Fruit fly (Drosophila melanogaster) whole organism, wandering third instar larva: ENCODE results near the gene HP5.
A peak's percentile ranks its signal among the peaks of the same experiment; 100 is the strongest.

Experiments used
- Abd-B ChIP-seq: fragments of >200 bp; optimal IDR thresholded peaks from 2 replicates; lab custom pipeline; 2017; ENCODE audit warnings: missing biosample characterization, missing genetic modification characterization
- CG32264 ChIP-seq: fragments of 200-800 bp; sonication (Bioruptor generic); optimal IDR thresholded peaks from 2 replicates; lab custom pipeline; 2016; ENCODE audit warnings: missing biosample characterization, missing genetic modification characterization
- CG9705 ChIP-seq: fragments of 200-800 bp; sonication (Bioruptor generic); optimal IDR thresholded peaks from 2 replicates; lab custom pipeline; 2018; ENCODE audit warnings: missing biosample characterization, mild to moderate bottlenecking, missing genetic modification characterization
- CrebA ChIP-seq: fragments of 200-800 bp; sonication (Bioruptor generic); optimal IDR thresholded peaks from 2 replicates; lab custom pipeline; 2016; ENCODE audit warnings: missing biosample characterization, mild to moderate bottlenecking, missing genetic modification characterization, borderline replicate concordance
- Dfd ChIP-seq: fragments of >200 bp; optimal IDR thresholded peaks from 2 replicates; lab custom pipeline; 2017; ENCODE audit warnings: missing biosample characterization, missing genetic modification characterization
- Dif ChIP-seq: fragments of 200-275, 200-300 bp; sonication (Bioruptor generic); optimal IDR thresholded peaks from 2 replicates; lab custom pipeline; 2018; ENCODE audit warnings: missing biosample characterization, missing genetic modification characterization; ENCODE audit not compliant: partially characterized antibody
- GATAd ChIP-seq: sonication (Bioruptor generic); optimal IDR thresholded peaks from 2 replicates; lab custom pipeline; 2016; ENCODE audit warnings: missing biosample characterization, missing genetic modification characterization
- HLH106 ChIP-seq: fragments of 200-800 bp; optimal IDR thresholded peaks from 3 replicates; lab custom pipeline; 2019; ENCODE audit warnings: missing biosample characterization, mild to moderate bottlenecking, missing genetic modification characterization, moderate library complexity
- Hnf4 ChIP-seq: fragments of 200-800 bp; sonication (Bioruptor generic); optimal IDR thresholded peaks from 2 replicates; lab custom pipeline; 2016; ENCODE audit warnings: missing biosample characterization, mild to moderate bottlenecking, missing genetic modification characterization
- Hr78 ChIP-seq: fragments of >200 bp; optimal IDR thresholded peaks from 2 replicates; lab custom pipeline; 2017; ENCODE audit warnings: missing biosample characterization, missing genetic modification characterization
- Hr83 ChIP-seq: fragments of 200-300 bp; sonication (Bioruptor generic); optimal IDR thresholded peaks from 2 replicates; lab custom pipeline; 2016; ENCODE audit warnings: missing biosample characterization, mild to moderate bottlenecking, missing genetic modification characterization, moderate library complexity; ENCODE audit not compliant: poor library complexity, severe bottlenecking
- Jra ChIP-seq: sonication (Bioruptor generic); optimal IDR thresholded peaks from 2 replicates; lab custom pipeline; 2016; ENCODE audit warnings: missing biosample characterization, missing genetic modification characterization
- Mio ChIP-seq: sonication (Bioruptor generic); optimal IDR thresholded peaks from 2 replicates; lab custom pipeline; 2016; ENCODE audit warnings: missing biosample characterization, missing genetic modification characterization
- Myc ChIP-seq: fragments of >200 bp; optimal IDR thresholded peaks from 2 replicates; lab custom pipeline; 2017
- N ChIP-seq: fragments of >200 bp; optimal IDR thresholded peaks from 2 replicates; lab custom pipeline; 2018; ENCODE audit warnings: missing biosample characterization, missing external identifiers, missing genetic modification characterization
- OdsH ChIP-seq: fragments of 200-800 bp; sonication (Bioruptor generic); optimal IDR thresholded peaks from 2 replicates; lab custom pipeline; 2016; ENCODE audit warnings: missing biosample characterization, mild to moderate bottlenecking, missing genetic modification characterization
- Rel ChIP-seq, 2 experiments: fragments of 200-800 bp; sonication (Bioruptor generic) in 1 of 2; optimal IDR thresholded peaks; 2 replicates in 1 of 2; 3 replicates in 1 of 2; lab custom pipeline; 2016 to 2019; ENCODE audit warnings: mild to moderate bottlenecking in 2 of 2, missing biosample characterization in 2 of 2, missing genetic modification characterization in 2 of 2, moderate library complexity in 1 of 2
- Sp1 ChIP-seq: fragments of 200-800 bp; sonication (Bioruptor generic); optimal IDR thresholded peaks from 3 replicates; lab custom pipeline; 2019; ENCODE audit warnings: missing biosample characterization, mild to moderate bottlenecking, missing genetic modification characterization, moderate library complexity
- Vsx2 ChIP-seq: fragments of 200-300, 225-300 bp; sonication (Bioruptor generic); optimal IDR thresholded peaks from 2 replicates; lab custom pipeline; 2018; ENCODE audit warnings: missing biosample characterization, missing genetic modification characterization; ENCODE audit not compliant: partially characterized antibody
- br ChIP-seq: fragments of 200-800 bp; sonication (Bioruptor generic); optimal IDR thresholded peaks from 2 replicates; lab custom pipeline; 2016; ENCODE audit warnings: missing biosample characterization, missing genetic modification characterization
- brk ChIP-seq: fragments of 200-800 bp; sonication (Bioruptor generic); optimal IDR thresholded peaks from 2 replicates; lab custom pipeline; 2016; ENCODE audit warnings: missing biosample characterization, mild to moderate bottlenecking, missing genetic modification characterization
- dl ChIP-seq, 2 experiments: fragments of 175-275, 200-275 bp in 1 of 2; fragments of 200-275 bp in 1 of 2; sonication (Bioruptor generic); optimal IDR thresholded peaks; lab custom pipeline; 2018; ENCODE audit warnings: mild to moderate bottlenecking in 2 of 2, missing biosample characterization in 2 of 2, missing genetic modification characterization in 2 of 2, moderate library complexity in 2 of 2; ENCODE audit not compliant: partially characterized antibody in 2 of 2, insufficient read depth in 1 of 2
- dmrt93B ChIP-seq: fragments of 200-800 bp; sonication (Bioruptor generic); optimal IDR thresholded peaks from 2 replicates; lab custom pipeline; 2018; ENCODE audit warnings: missing biosample characterization, mild to moderate bottlenecking, missing genetic modification characterization
- dsf ChIP-seq: sonication (Bioruptor generic); optimal IDR thresholded peaks from 2 replicates; lab custom pipeline; 2016; ENCODE audit warnings: missing biosample characterization, missing genetic modification characterization, borderline replicate concordance
- ey ChIP-seq: fragments of 200-800 bp; sonication (Bioruptor generic); optimal IDR thresholded peaks from 2 replicates; lab custom pipeline; 2016; ENCODE audit warnings: missing biosample characterization, missing genetic modification characterization
- foxo ChIP-seq, 2 experiments: fragments of 200-800 bp; sonication (Bioruptor generic); optimal IDR thresholded peaks; 2 replicates in 1 of 2; 3 replicates in 1 of 2; lab custom pipeline; 2016 to 2017; ENCODE audit warnings: missing biosample characterization in 2 of 2, missing genetic modification characterization in 2 of 2
- fru ChIP-seq: fragments of 200-800 bp; sonication (Bioruptor generic); optimal IDR thresholded peaks from 3 replicates; lab custom pipeline; 2016; ENCODE audit warnings: missing biosample characterization, mild to moderate bottlenecking, missing genetic modification characterization
- h ChIP-seq: fragments of 200-800 bp; sonication (Bioruptor generic); optimal IDR thresholded peaks from 3 replicates; lab custom pipeline; 2016; ENCODE audit warnings: missing biosample characterization, mild to moderate bottlenecking, missing genetic modification characterization
- jim ChIP-seq: fragments of 175-275, 200-325 bp; sonication (Bioruptor generic); optimal IDR thresholded peaks from 2 replicates; lab custom pipeline; 2016; ENCODE audit warnings: missing biosample characterization, mild to moderate bottlenecking, missing genetic modification characterization
- lola ChIP-seq: fragments of >200 bp; optimal IDR thresholded peaks from 2 replicates; lab custom pipeline; 2017; ENCODE audit warnings: missing biosample characterization, missing genetic modification characterization
- pan ChIP-seq: fragments of >200 bp; optimal IDR thresholded peaks from 2 replicates; lab custom pipeline; 2017
- psq ChIP-seq: fragments of 200-800 bp; sonication (Bioruptor generic); optimal IDR thresholded peaks from 3 replicates; lab custom pipeline; 2017; ENCODE audit warnings: missing biosample characterization, mild to moderate bottlenecking, missing genetic modification characterization, moderate library complexity
- rgr ChIP-seq: fragments of 200-800 bp; sonication (Bioruptor generic); optimal IDR thresholded peaks from 3 replicates; lab custom pipeline; 2016; ENCODE audit warnings: missing biosample characterization, mild to moderate bottlenecking, missing genetic modification characterization
- sage ChIP-seq: fragments of 200-800 bp; sonication (Bioruptor generic); optimal IDR thresholded peaks from 2 replicates; lab custom pipeline; 2016; ENCODE audit warnings: missing biosample characterization, mild to moderate bottlenecking, missing genetic modification characterization
- sv ChIP-seq: fragments of 200-800 bp; sonication (Bioruptor generic); optimal IDR thresholded peaks from 3 replicates; lab custom pipeline; 2016; ENCODE audit warnings: missing biosample characterization, missing genetic modification characterization
- tai ChIP-seq: sonication (Bioruptor generic); optimal IDR thresholded peaks from 2 replicates; lab custom pipeline; 2016; ENCODE audit warnings: missing biosample characterization, missing genetic modification characterization
- usp ChIP-seq: fragments of >200 bp; optimal IDR thresholded peaks from 2 replicates; lab custom pipeline; 2017; ENCODE audit warnings: missing biosample characterization, missing genetic modification characterization
- woc ChIP-seq: sonication (Bioruptor generic); optimal IDR thresholded peaks from 2 replicates; lab custom pipeline; 2016; ENCODE audit warnings: missing biosample characterization, mild to moderate bottlenecking, missing genetic modification characterization

Gene HP5

dm6 chrX:11452846-11453391 lies 1.7 kb upstream of the HP5 start:
- TF ChIP-seq br (GFP tag; lab: Kevin White, UChicago) (peak; percentile 44), woc (GFP tag; lab: Kevin White, UChicago) (peak; percentile 65), Sp1 (GFP tag; lab: Kevin White, UChicago) (peak; percentile 21), Hnf4 (GFP tag; lab: Kevin White, UChicago) (peak; percentile 60), Myc (lab: Kevin White, UChicago) (no peak), sage (GFP tag; lab: Kevin White, UChicago) (no peak), usp (no peak), dmrt93B (GFP tag; lab: Kevin White, UChicago) (no peak), lola (GFP tag; lab: Kevin White, UChicago) (no peak), dl (GFP tag; optimal IDR thresholded peaks at IDR 0.05; lab: Kevin White, UChicago; ENCODE audit: insufficient read depth in 1 of 2, partially characterized antibody in 2 of 2) (no peak), psq (GFP tag; lab: Kevin White, UChicago) (peak; percentile 77), N (GFP tag; lab: Kevin White, UChicago) (no peak), foxo (GFP tag; optimal IDR thresholded peaks at IDR 0.05; lab: Kevin White, UChicago) (peak in 1 of 2 experiments; percentile 79), Abd-B (GFP tag; lab: Kevin White, UChicago) (no peak), GATAd (GFP tag; lab: Kevin White, UChicago) (no peak), CrebA (GFP tag; lab: Kevin White, UChicago) (no peak), fru (GFP tag; lab: Kevin White, UChicago) (peak; percentile 83), Mio (GFP tag; lab: Kevin White, UChicago) (no peak), sv (GFP tag; lab: Kevin White, UChicago) (peak; percentile 4), Jra (no peak), Dif (GFP tag; lab: Kevin White, UChicago) (no peak), dsf (GFP tag; lab: Kevin White, UChicago) (no peak), rgr (GFP tag; lab: Kevin White, UChicago) (peak; percentile 78), h (GFP tag; lab: Kevin White, UChicago) (peak; percentile 78), ey (GFP tag; lab: Kevin White, UChicago) (peak; percentile 69), jim (GFP tag; lab: Kevin White, UChicago) (no peak), OdsH (peak; percentile 57), tai (GFP tag; lab: Kevin White, UChicago) (no peak), Vsx2 (GFP tag; lab: Kevin White, UChicago) (no peak), HLH106 (tag; lab: Kevin White, UChicago) (peak; percentile 52), CG9705 (GFP tag; lab: Kevin White, UChicago) (no peak), Hr83 (GFP tag; lab: Kevin White, UChicago) (no peak), Rel (GFP tag; optimal IDR thresholded peaks at IDR 0.05; lab: Kevin White, UChicago) (no peak), Rel (tag; optimal IDR thresholded peaks at IDR 0.05; lab: Kevin White, UChicago) (no peak), Dfd (GFP tag; lab: Kevin White, UChicago) (no peak), CG32264 (peak; percentile 7), Hr78 (GFP tag; lab: Kevin White, UChicago) (no peak), pan (no peak), brk (GFP tag; lab: Kevin White, UChicago) (no peak)

- no peak for TF ChIP-seq Abd-B (GFP tag; lab: Kevin White, UChicago)
- no peak for TF ChIP-seq pan
- no peak for TF ChIP-seq CG9705 (GFP tag; lab: Kevin White, UChicago)
- TF ChIP-seq br (GFP tag; lab: Kevin White, UChicago): no peak
- TF ChIP-seq Rel (GFP tag; optimal IDR thresholded peaks at IDR 0.05; lab: Kevin White, UChicago): no peak
- no peak for TF ChIP-seq Rel (tag; optimal IDR thresholded peaks at IDR 0.05; lab: Kevin White, UChicago)
- TF ChIP-seq N (GFP tag; lab: Kevin White, UChicago): no peak
- TF ChIP-seq dl (GFP tag; optimal IDR thresholded peaks at IDR 0.05; lab: Kevin White, UChicago; ENCODE audit: insufficient read depth in 1 of 2, partially characterized antibody in 2 of 2): no peak
- TF ChIP-seq Hnf4 (GFP tag; lab: Kevin White, UChicago): no peak
- no peak for TF ChIP-seq Dfd (GFP tag; lab: Kevin White, UChicago)
- no peak for TF ChIP-seq dsf (GFP tag; lab: Kevin White, UChicago)
- TF ChIP-seq foxo (GFP tag; optimal IDR thresholded peaks at IDR 0.05; lab: Kevin White, UChicago): no peak
- TF ChIP-seq Jra: no peak
- TF ChIP-seq OdsH: no peak
- TF ChIP-seq GATAd (GFP tag; lab: Kevin White, UChicago): no peak
- no peak for TF ChIP-seq woc (GFP tag; lab: Kevin White, UChicago)
- no peak for TF ChIP-seq CrebA (GFP tag; lab: Kevin White, UChicago)
- no peak for TF ChIP-seq ey (GFP tag; lab: Kevin White, UChicago)
These were observed 948 bp upstream of the HP5 start for dm6 chrX:11453638-11454037.
